Fruit fly (Drosophila melanogaster) whole organism, prepupa: Measurements from ENCODE around the gene CG6985.

Experiments
- Blimp-1 ChIP-seq: fragments of 200-800 bp; sonication (Bioruptor generic); optimal IDR thresholded peaks from 3 replicates; lab custom pipeline; 2017; ENCODE audit warnings: missing biosample characterization, missing genetic modification characterization, mild to moderate bottlenecking, moderate library complexity, missing genetic modification reagents
- CG10631 ChIP-seq: fragments of 200-800 bp; sonication (Bioruptor generic); optimal IDR thresholded peaks from 2 replicates; lab custom pipeline; 2016; ENCODE audit warnings: missing biosample characterization, missing genetic modification characterization
- CG10669 ChIP-seq: fragments of 200-800 bp; sonication (Bioruptor generic); optimal IDR thresholded peaks from 3 replicates; lab custom pipeline; 2018; ENCODE audit warnings: missing biosample characterization, mild to moderate bottlenecking, missing genetic modification characterization, moderate library complexity
- CG11294 ChIP-seq: fragments of 200-800 bp; sonication (Bioruptor generic); IDR thresholded peaks from 2 replicates; pipeline ENCODE4 v1.3.6; 2022; ENCODE audit warnings: missing biosample characterization, missing genetic modification characterization
- CG11902 ChIP-seq: fragments of 200-800 bp; sonication (Bioruptor generic); optimal IDR thresholded peaks from 3 replicates; lab custom pipeline; 2016; ENCODE audit warnings: missing biosample characterization, missing genetic modification characterization
- CG16779 ChIP-seq: fragments of 200-800 bp; sonication (Bioruptor generic); optimal IDR thresholded peaks from 3 replicates; lab custom pipeline; 2017; ENCODE audit warnings: missing biosample characterization, mild to moderate bottlenecking, missing genetic modification characterization
- CG3032 ChIP-seq: fragments of 200-800 bp; optimal IDR thresholded peaks from 2 replicates; lab custom pipeline; 2019; ENCODE audit warnings: missing biosample characterization, mild to moderate bottlenecking, missing genetic modification characterization, moderate library complexity
- CG31627 ChIP-seq: fragments of 200-800 bp; sonication (Bioruptor generic); optimal IDR thresholded peaks from 3 replicates; lab custom pipeline; 2016; ENCODE audit warnings: missing biosample characterization, missing genetic modification characterization
- CG32006 ChIP-seq: fragments of 200-800 bp; sonication (Bioruptor generic); optimal IDR thresholded peaks from 3 replicates; lab custom pipeline; 2017; ENCODE audit warnings: missing biosample characterization, mild to moderate bottlenecking, missing genetic modification characterization
- CG6163 ChIP-seq: fragments of 200-800 bp; sonication (Bioruptor generic); IDR thresholded peaks from 3 replicates; pipeline ENCODE4 v1.3.6; 2022; ENCODE audit warnings: missing biosample characterization, missing genetic modification characterization
- CG6276 ChIP-seq: fragments of 200-800 bp; sonication (Bioruptor generic); optimal IDR thresholded peaks from 2 replicates; lab custom pipeline; 2017; ENCODE audit warnings: missing biosample characterization, mild to moderate bottlenecking, missing genetic modification characterization
- CG6792 ChIP-seq: fragments of 200-800 bp; sonication (Bioruptor generic); optimal IDR thresholded peaks from 3 replicates; lab custom pipeline; 2016; ENCODE audit warnings: missing biosample characterization, missing genetic modification characterization
- CG6808 ChIP-seq: fragments of 200-800 bp; sonication (Bioruptor generic); optimal IDR thresholded peaks from 3 replicates; lab custom pipeline; 2017; ENCODE audit warnings: missing biosample characterization, missing genetic modification characterization, mild to moderate bottlenecking, moderate library complexity, missing genetic modification reagents
- CG7368 ChIP-seq: fragments of 200-800 bp; sonication (Bioruptor generic); optimal IDR thresholded peaks from 3 replicates; lab custom pipeline; 2016; ENCODE audit warnings: missing biosample characterization, missing genetic modification characterization
- CG8119 ChIP-seq: fragments of 200-800 bp; sonication (Bioruptor generic); IDR thresholded peaks from 3 replicates; pipeline ENCODE4 v1.3.6; 2022; ENCODE audit warnings: missing biosample characterization, missing genetic modification characterization
- CG8632 ChIP-seq: fragments of 200-800 bp; sonication (Bioruptor generic); optimal IDR thresholded peaks from 3 replicates; lab custom pipeline; 2016; ENCODE audit warnings: missing biosample characterization, missing genetic modification characterization
- Eip75B ChIP-seq: fragments of 200-800 bp; sonication (Bioruptor generic); optimal IDR thresholded peaks from 3 replicates; lab custom pipeline; 2016; ENCODE audit warnings: missing biosample characterization, missing genetic modification characterization
- Eip78C ChIP-seq: fragments of 200-800 bp; sonication (Bioruptor generic); peaks from one replicate; lab custom pipeline; 2016; ENCODE audit warnings: missing biosample characterization, missing genetic modification characterization
- Eip93F ChIP-seq: fragments of 200-800 bp; sonication (Bioruptor generic); optimal IDR thresholded peaks from 2 replicates; lab custom pipeline; 2016; ENCODE audit warnings: missing biosample characterization, mild to moderate bottlenecking, missing genetic modification characterization
- Ets21C ChIP-seq: fragments of 200-800 bp; sonication (Bioruptor generic); optimal IDR thresholded peaks from 3 replicates; lab custom pipeline; 2016; ENCODE audit warnings: missing biosample characterization, missing genetic modification characterization
- Ets96B ChIP-seq: fragments of 200-800 bp; optimal IDR thresholded peaks from 2 replicates; lab custom pipeline; 2019; ENCODE audit warnings: missing biosample characterization, mild to moderate bottlenecking, missing genetic modification characterization, moderate library complexity
- Hr38 ChIP-seq: sonication (Bioruptor generic); optimal IDR thresholded peaks from 2 replicates; lab custom pipeline; 2016; ENCODE audit warnings: missing biosample characterization, missing genetic modification characterization
- Hr4 ChIP-seq: fragments of 200-800 bp; sonication (Bioruptor generic); optimal IDR thresholded peaks from 3 replicates; lab custom pipeline; 2016; ENCODE audit warnings: missing biosample characterization, missing genetic modification characterization
- Met ChIP-seq: fragments of 200-800 bp; sonication (Bioruptor generic); optimal IDR thresholded peaks from 3 replicates; lab custom pipeline; 2016; ENCODE audit warnings: missing biosample characterization, missing genetic modification characterization
- OdsH ChIP-seq: fragments of 200-800 bp; sonication (Bioruptor generic); optimal IDR thresholded peaks from 3 replicates; lab custom pipeline; 2016; ENCODE audit warnings: missing biosample characterization, missing genetic modification characterization
- Smox ChIP-seq: fragments of 200-800 bp; sonication (Bioruptor generic); optimal IDR thresholded peaks from 3 replicates; lab custom pipeline; 2016; ENCODE audit warnings: missing biosample characterization, missing genetic modification characterization
- Sox102F ChIP-seq: fragments of 200-800 bp; sonication (Bioruptor generic); optimal IDR thresholded peaks from 2 replicates; lab custom pipeline; 2016; ENCODE audit warnings: missing biosample characterization, mild to moderate bottlenecking, missing genetic modification characterization
- Sox14 ChIP-seq: fragments of 200-800 bp; sonication (Bioruptor generic); optimal IDR thresholded peaks from 3 replicates; lab custom pipeline; 2016; ENCODE audit warnings: missing biosample characterization, missing genetic modification characterization
- Sox15 ChIP-seq: fragments of 200-800 bp; sonication (Bioruptor generic); optimal IDR thresholded peaks from 3 replicates; lab custom pipeline; 2016; ENCODE audit warnings: missing biosample characterization, missing genetic modification characterization
- achi ChIP-seq: fragments of 200-800 bp; sonication (Bioruptor generic); optimal IDR thresholded peaks from 3 replicates; lab custom pipeline; 2016; ENCODE audit warnings: missing biosample characterization, missing genetic modification characterization
- cyc ChIP-seq: fragments of 200-800 bp; sonication (Bioruptor generic); optimal IDR thresholded peaks from 3 replicates; lab custom pipeline; 2016; ENCODE audit warnings: missing biosample characterization, missing genetic modification characterization
- dac ChIP-seq: fragments of 200-800 bp; sonication (Bioruptor generic); optimal IDR thresholded peaks from 2 replicates; lab custom pipeline; 2017; ENCODE audit warnings: missing biosample characterization, mild to moderate bottlenecking, missing genetic modification characterization
- eg ChIP-seq: fragments of 200-800 bp; sonication (Bioruptor generic); IDR thresholded peaks from 3 replicates; pipeline ENCODE4 v1.3.6; 2022; ENCODE audit warnings: missing biosample characterization, missing genetic modification characterization
- esn ChIP-seq: fragments of 200-800 bp; sonication (Bioruptor generic); optimal IDR thresholded peaks from 2 replicates; lab custom pipeline; 2016; ENCODE audit warnings: missing biosample characterization, mild to moderate bottlenecking, missing genetic modification characterization, moderate library complexity
- fd59A ChIP-seq: fragments of 200-800 bp; sonication (Bioruptor generic); optimal IDR thresholded peaks from 2 replicates; lab custom pipeline; 2017; ENCODE audit warnings: missing biosample characterization, mild to moderate bottlenecking, missing genetic modification characterization, missing genetic modification reagents
- fd85E ChIP-seq: fragments of 200-800 bp; sonication (Bioruptor generic); optimal IDR thresholded peaks from 3 replicates; lab custom pipeline; 2016; ENCODE audit warnings: missing biosample characterization, missing genetic modification characterization
- fkh ChIP-seq: fragments of 200-800 bp; sonication (Bioruptor generic); optimal IDR thresholded peaks from 3 replicates; lab custom pipeline; 2017; ENCODE audit warnings: missing biosample characterization, mild to moderate bottlenecking, missing genetic modification characterization, moderate library complexity
- lz ChIP-seq: fragments of 200-800 bp; sonication (Bioruptor generic); optimal IDR thresholded peaks from 3 replicates; lab custom pipeline; 2016; ENCODE audit warnings: missing biosample characterization, missing genetic modification characterization
- pdm3 ChIP-seq: fragments of 200-800 bp; sonication (Bioruptor generic); optimal IDR thresholded peaks from 3 replicates; lab custom pipeline; 2016; ENCODE audit warnings: missing biosample characterization, missing genetic modification characterization
- salr ChIP-seq, 2 experiments: fragments of 200-800 bp; sonication (Bioruptor generic); optimal IDR thresholded peaks; 3 replicates each; lab custom pipeline; 2016 to 2018; ENCODE audit warnings: missing biosample characterization in 2 of 2, missing genetic modification characterization in 2 of 2, mild to moderate bottlenecking in 1 of 2
- spab ChIP-seq: fragments of 200-800 bp; sonication (Bioruptor generic); optimal IDR thresholded peaks from 2 replicates; lab custom pipeline; 2017; ENCODE audit warnings: missing biosample characterization, mild to moderate bottlenecking, missing genetic modification characterization, missing genetic modification reagents
- ss ChIP-seq, 2 experiments: fragments of 200-800 bp; sonication (Bioruptor generic); optimal IDR thresholded peaks; 2 replicates in 1 of 2; 3 replicates in 1 of 2; lab custom pipeline; 2017 to 2018; ENCODE audit warnings: mild to moderate bottlenecking in 2 of 2, missing biosample characterization in 2 of 2, missing genetic modification characterization in 2 of 2, moderate library complexity in 1 of 2
- svp ChIP-seq: fragments of 200-800 bp; sonication (Bioruptor generic); peaks from one replicate; lab custom pipeline; 2016; ENCODE audit warnings: missing biosample characterization, missing genetic modification characterization
- topi ChIP-seq: fragments of 200-800 bp; sonication (Bioruptor generic); optimal IDR thresholded peaks from 3 replicates; lab custom pipeline; 2016; ENCODE audit warnings: missing biosample characterization, missing genetic modification characterization
- vri ChIP-seq: fragments of 200-800 bp; sonication (Bioruptor generic); optimal IDR thresholded peaks from 3 replicates; lab custom pipeline; 2016; ENCODE audit warnings: missing biosample characterization, mild to moderate bottlenecking, missing genetic modification characterization

The CG6985 gene

dm6 chr3R:22718401-22718800, 22.5 kb upstream of the CG6985 start:
- TF ChIP-seq CG11902 (GFP tag; lab: Kevin White, UChicago) (no peak), Sox14 (GFP tag; lab: Kevin White, UChicago) (no peak)

DNA sequence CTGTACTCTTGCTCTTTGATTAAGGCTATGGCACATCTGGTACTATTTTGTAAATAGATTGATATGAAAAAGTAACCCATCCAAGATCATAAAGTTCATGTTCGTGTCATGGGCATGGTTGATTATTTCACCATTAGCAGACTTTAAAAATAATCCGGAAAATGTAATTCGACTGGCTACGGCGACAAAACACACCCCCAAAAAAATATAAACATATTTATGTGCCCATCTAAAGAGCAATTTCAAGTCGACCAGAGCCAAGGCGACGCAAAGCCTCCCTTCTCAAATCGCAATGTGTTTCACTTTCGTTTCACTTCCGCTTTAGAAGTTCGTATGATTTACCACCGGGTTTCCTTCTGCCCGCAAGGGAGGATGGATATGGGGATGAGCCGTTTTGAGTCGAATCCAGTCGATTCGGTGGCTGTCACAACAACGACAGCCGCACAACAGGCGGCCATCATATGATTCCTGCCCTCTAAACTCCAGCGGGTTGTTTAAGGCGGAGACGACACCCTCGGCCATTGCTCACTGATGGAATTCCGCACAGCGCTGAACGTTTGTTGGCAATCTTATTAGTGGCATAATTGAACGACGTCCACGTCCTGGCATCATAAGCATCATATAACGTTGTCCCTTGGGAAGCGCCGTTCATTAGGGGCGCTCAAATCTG, 21.9 kb upstream of the CG6985 start:
- TF ChIP-seq Ets21C (GFP tag; lab: Kevin White, UChicago) = no peak
- TF ChIP-seq svp (GFP tag; lab: Kevin White, UChicago) = no peak
- no peak for TF ChIP-seq CG6276
- no peak for TF ChIP-seq CG31627 (GFP tag; lab: Kevin White, UChicago)
- TF ChIP-seq lz (GFP tag; lab: Kevin White, UChicago) = no peak
- no peak for TF ChIP-seq Ets96B (tag; lab: Kevin White, UChicago)
- TF ChIP-seq CG8632 (GFP tag; lab: Kevin White, UChicago) = no peak
- TF ChIP-seq Eip78C (GFP tag; lab: Kevin White, UChicago) = no peak
- TF ChIP-seq fd59A = no peak
- no peak for TF ChIP-seq vri
- no peak for TF ChIP-seq CG3032 (tag; lab: Kevin White, UChicago)
- no peak for TF ChIP-seq ss (GFP tag; optimal IDR thresholded peaks at IDR 0.05; lab: Kevin White, UChicago)
- TF ChIP-seq CG6808 = no peak
- TF ChIP-seq CG10631 (GFP tag; lab: Kevin White, UChicago) = no peak
- no peak for TF ChIP-seq Blimp-1 (GFP tag; lab: Kevin White, UChicago)
- no peak for TF ChIP-seq CG16779 (tag; lab: Kevin White, UChicago)
- TF ChIP-seq esn (GFP tag; lab: Kevin White, UChicago) = no peak

DNA sequence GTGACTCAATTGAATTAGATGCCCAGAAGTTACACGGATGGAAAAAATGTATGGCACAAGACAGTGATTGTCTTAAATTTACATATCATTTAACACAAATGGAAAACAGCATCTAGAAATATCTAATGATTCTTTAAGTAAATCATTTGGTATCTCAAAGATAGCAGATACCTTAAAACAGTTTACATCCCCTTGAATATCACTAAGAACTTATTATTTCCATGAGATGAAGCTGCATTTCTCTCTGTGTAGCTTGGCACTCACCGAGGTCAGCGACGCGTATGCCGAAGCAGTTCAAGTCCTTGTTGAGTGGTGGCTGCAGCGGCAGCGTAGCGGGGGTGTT, 21.4 kb upstream of the CG6985 start:
- TF ChIP-seq Smox (GFP tag; lab: Kevin White, UChicago) (no peak), Eip75B (GFP tag; lab: Kevin White, UChicago) (no peak), OdsH (GFP tag; lab: Kevin White, UChicago) (no peak), topi (GFP tag; lab: Kevin White, UChicago) (no peak), Blimp-1 (GFP tag; lab: Kevin White, UChicago) (no peak), CG7368 (GFP tag; lab: Kevin White, UChicago) (no peak), Hr4 (GFP tag; lab: Kevin White, UChicago) (no peak), Sox15 (no peak), salr (GFP tag; optimal IDR thresholded peaks at IDR 0.05; lab: Kevin White, UChicago) (no peak), CG6163 (no peak), CG8119 (GFP tag; lab: Robert Waterston, UW) (no peak), Met (GFP tag; lab: Kevin White, UChicago) (no peak), CG6808 (no peak), Sox14 (GFP tag; lab: Kevin White, UChicago) (no peak), Sox102F (no peak)

dm6 chr3R:22720808-22721306, 20.1 kb upstream of the CG6985 start, which contains the start of gene wge:
wge (minus strand) TSS chr3R:22721150.
- TF ChIP-seq Sox14 (GFP tag; lab: Kevin White, UChicago) = peak; percentile 32
- no peak for TF ChIP-seq CG11294 (GFP tag; lab: Robert Waterston, UW)
- no peak for TF ChIP-seq Sox102F
- TF ChIP-seq salr (GFP tag; optimal IDR thresholded peaks at IDR 0.05; lab: Kevin White, UChicago) = peak; percentile 44 to 85
- TF ChIP-seq fkh (GFP tag; lab: Kevin White, UChicago) = no peak
- no peak for TF ChIP-seq Eip75B (GFP tag; lab: Kevin White, UChicago)
- peak; percentile 74 for TF ChIP-seq CG10669 (GFP tag; lab: Kevin White, UChicago)
- peak; percentile 27 for TF ChIP-seq dac
- TF ChIP-seq achi (GFP tag; lab: Kevin White, UChicago) = peak; percentile 47
- no peak for TF ChIP-seq cyc (GFP tag; lab: Kevin White, UChicago)
- no peak for TF ChIP-seq Sox15
- peak; percentile 64 for TF ChIP-seq CG3032 (tag; lab: Kevin White, UChicago)
- TF ChIP-seq CG6792 (GFP tag; lab: Kevin White, UChicago) = peak; percentile 22
- no peak for TF ChIP-seq Smox (GFP tag; lab: Kevin White, UChicago)
- TF ChIP-seq fd85E (GFP tag; lab: Kevin White, UChicago) = no peak
- peak; percentile 93 for TF ChIP-seq CG6808
- TF ChIP-seq Hr38 (GFP tag; lab: Kevin White, UChicago) = no peak
- TF ChIP-seq CG11902 (GFP tag; lab: Kevin White, UChicago) = no peak
- TF ChIP-seq ss (GFP tag; optimal IDR thresholded peaks at IDR 0.05; lab: Kevin White, UChicago) = peak; percentile 92 to 96
- TF ChIP-seq CG32006 (GFP tag; lab: Kevin White, UChicago) = peak; percentile 77
- peak; percentile 63; the same call in 2 of the 3 replicates for TF ChIP-seq CG6163
- TF ChIP-seq Eip93F = peak; percentile 47
- TF ChIP-seq spab = peak; percentile 87
- no peak for TF ChIP-seq pdm3 (GFP tag; lab: Kevin White, UChicago)
- peak; percentile 80 for TF ChIP-seq eg (GFP tag; lab: Robert Waterston, UW)
